Worm (Caenorhabditis elegans): Measurements from ENCODE around the gene csn-6.

Gene csn-6

ce11 chrIV:13348592-13348991 lies 48.0 kb downstream of the csn-6 start, which contains the start of gene W02A2.12 (continued):
- TF ChIP-seq ZK546.5 (tag; optimal IDR thresholded peaks at IDR 0.05) (no peak), madf-5 (GFP tag; IDR thresholded peaks at IDR 0.05) (no peak), gei-8 (GFP tag; optimal IDR thresholded peaks at IDR 0.05) (no peak), attf-4 (tag; optimal IDR thresholded peaks at IDR 0.05) (no peak), F26F4.8 (GFP tag; conservative IDR thresholded peaks at IDR 0.05) (no peak), lin-39 (tag; optimal IDR thresholded peaks at IDR 0.05) (no peak), daf-19 (GFP tag; conservative IDR thresholded peaks at IDR 0.05) (no peak)

Measured in whole organism, L4 larva.